Fruit fly (Drosophila melanogaster) whole organism, pupa: ENCODE results near the gene Fuca.

Experiments used
- CG12605 ChIP-seq: fragments of 200-800 bp; sonication (Bioruptor generic); IDR thresholded peaks from 2 replicates; pipeline ENCODE4 v1.3.6; 2022; ENCODE audit warnings: missing biosample characterization, missing genetic modification characterization
- CG13204 ChIP-seq: fragments of 200-800 bp; sonication (Bioruptor generic); optimal IDR thresholded peaks from 2 replicates; lab custom pipeline; 2018; ENCODE audit warnings: missing biosample characterization, mild to moderate bottlenecking, missing genetic modification characterization, moderate library complexity
- CG15710 ChIP-seq: fragments of 200-800 bp; sonication (Bioruptor generic); optimal IDR thresholded peaks from 2 replicates; lab custom pipeline; 2018; ENCODE audit warnings: missing biosample characterization, mild to moderate bottlenecking, missing genetic modification characterization, moderate library complexity
- CG17806 ChIP-seq: fragments of 200-800 bp; sonication (Bioruptor generic); optimal IDR thresholded peaks from 2 replicates; lab custom pipeline; 2018; ENCODE audit warnings: missing biosample characterization, mild to moderate bottlenecking, missing genetic modification characterization, moderate library complexity
- CG4496 ChIP-seq: fragments of 200-800 bp; sonication (Bioruptor generic); IDR thresholded peaks from 3 replicates; pipeline ENCODE4 v1.3.6; 2022; ENCODE audit warnings: missing biosample characterization, missing genetic modification characterization
- CG8159 ChIP-seq: fragments of 200-800 bp; sonication (Bioruptor generic); optimal IDR thresholded peaks from 3 replicates; lab custom pipeline; 2018; ENCODE audit warnings: missing biosample characterization, mild to moderate bottlenecking, missing genetic modification characterization, moderate library complexity
- D1 ChIP-seq: fragments of 200-800 bp; sonication (Bioruptor generic); optimal IDR thresholded peaks from 2 replicates; lab custom pipeline; 2018; ENCODE audit warnings: missing biosample characterization, mild to moderate bottlenecking, missing genetic modification characterization, moderate library complexity
- EcR ChIP-seq: fragments of 200-800 bp; sonication (Bioruptor generic); optimal IDR thresholded peaks from 3 replicates; lab custom pipeline; 2019; ENCODE audit warnings: missing biosample characterization, missing genetic modification characterization, mild to moderate bottlenecking, moderate library complexity, missing genetic modification reagents
- Ets98B ChIP-seq: fragments of 200-800 bp; sonication (Bioruptor generic); IDR thresholded peaks from 2 replicates; pipeline ENCODE4 v1.3.6; 2022; ENCODE audit warnings: missing biosample characterization, missing genetic modification characterization
- Pif1B ChIP-seq: fragments of 200-800 bp; sonication (Bioruptor generic); optimal IDR thresholded peaks from 3 replicates; lab custom pipeline; 2016; ENCODE audit warnings: missing biosample characterization, missing genetic modification characterization
- fd96Ca ChIP-seq: fragments of 200-800 bp; sonication (Bioruptor generic); IDR thresholded peaks from 3 replicates; pipeline ENCODE4 v1.3.6; 2022; ENCODE audit warnings: missing biosample characterization, missing genetic modification characterization
- gl ChIP-seq: fragments of 200-800 bp; sonication (Bioruptor generic); optimal IDR thresholded peaks from 2 replicates; lab custom pipeline; 2018; ENCODE audit warnings: missing biosample characterization, mild to moderate bottlenecking, missing genetic modification characterization
- rn ChIP-seq: fragments of 200-800 bp; sonication (Bioruptor generic); IDR thresholded peaks from 2 replicates; pipeline ENCODE4 v1.3.6; 2022; ENCODE audit warnings: missing biosample characterization, missing genetic modification characterization

- no peak for TF ChIP-seq Ets98B
- TF ChIP-seq fd96Ca (GFP tag; lab: Robert Waterston, UW) = no peak
- no peak for TF ChIP-seq CG12605
- no peak for TF ChIP-seq CG8159 (tag; lab: Kevin White, UChicago)
- TF ChIP-seq CG17806 (tag; lab: Kevin White, UChicago) = no peak
- TF ChIP-seq D1 = no peak
- no peak for TF ChIP-seq EcR
- no peak for TF ChIP-seq CG15710
- no peak for TF ChIP-seq CG13204 (GFP tag; lab: Kevin White, UChicago)
- TF ChIP-seq CG4496 (GFP tag; lab: Robert Waterston, UW) = no peak
- no peak for TF ChIP-seq Pif1B (GFP tag; lab: Kevin White, UChicago)
- TF ChIP-seq rn (GFP tag; lab: Robert Waterston, UW) = no peak
- no peak for TF ChIP-seq gl (tag; lab: Kevin White, UChicago)
These were observed at the start of gene Fuca, which contains the start of gene CG11714 for dm6 chr3L:11522613-11523012.
